Worm (Caenorhabditis elegans) whole organism, dauer: ENCODE results near the gene Y37A1A.3.

Experiments
- unc-62 ChIP-seq: sonication (generic microtip); optimal IDR thresholded peaks from 2 replicates; lab custom pipeline; 2017; ENCODE audit warnings: missing biosample characterization, missing genetic modification reagents, missing genetic modification characterization

Y37A1A.3 gene

ce11 chrIV:13880803-13881202 is 21.9 kb downstream of the Y37A1A.3 start:
- TF ChIP-seq unc-62 (GFP tag; lab: Kevin White, UChicago), result no peak

- TF ChIP-seq unc-62 (GFP tag; lab: Kevin White, UChicago), result no peak
These were observed 22.3 kb downstream of the Y37A1A.3 start for ce11 chrIV:13880370-13880769.

- no peak for TF ChIP-seq unc-62 (GFP tag; lab: Kevin White, UChicago)
These were observed 22.8 kb downstream of the Y37A1A.3 start, which contains the start of gene B0513.4 for ce11 chrIV:13879851-13880250. TSS of gene B0513.4 (plus strand) at chrIV:13880151.

ce11 chrIV:13878738-13879137 is 23.9 kb downstream of the Y37A1A.3 start:
- no peak for TF ChIP-seq unc-62 (GFP tag; lab: Kevin White, UChicago)

- TF ChIP-seq unc-62 (GFP tag; lab: Kevin White, UChicago), result no peak
These were observed 24.6 kb downstream of the Y37A1A.3 start for ce11 chrIV:13878123-13878522.

ce11 chrIV:13877707-13878106 is 25.0 kb downstream of the Y37A1A.3 start:
- no peak for TF ChIP-seq unc-62 (GFP tag; lab: Kevin White, UChicago)

ce11 chrIV:13876565-13877153 is 26.0 kb downstream of the Y37A1A.3 start, which contains the start of gene prdh-1:
TSS of gene prdh-1 (minus strand) at chrIV:13876615.
- no peak for TF ChIP-seq unc-62 (GFP tag; lab: Kevin White, UChicago)

- no peak for TF ChIP-seq unc-62 (GFP tag; lab: Kevin White, UChicago)
These were observed 32.6 kb downstream of the Y37A1A.3 start for ce11 chrIV:13870085-13870484.

ce11 chrIV:13866754-13867153 is 35.9 kb downstream of the Y37A1A.3 start, which contains the start of gene B0513.90:
TSS of gene B0513.90 (plus strand) at chrIV:13867054.
- no peak for TF ChIP-seq unc-62 (GFP tag; lab: Kevin White, UChicago)

- TF ChIP-seq unc-62 (GFP tag; lab: Kevin White, UChicago), result no peak
These were observed 37.5 kb downstream of the Y37A1A.3 start, which contains the start of gene vamp-8 for ce11 chrIV:13865172-13865571. TSS of gene vamp-8 (minus strand) at chrIV:13865196.

- TF ChIP-seq unc-62 (GFP tag; lab: Kevin White, UChicago), result no peak
These were observed 42.2 kb downstream of the Y37A1A.3 start for ce11 chrIV:13860459-13860858.
